Worm (Caenorhabditis elegans) whole organism, late embryonic: Measurements from ENCODE around the gene H12I13.1.

Experiments used
- C08G9.2 ChIP-seq: sonication (generic microtip); optimal IDR thresholded peaks from 2 replicates; lab custom pipeline; 2016; ENCODE audit warnings: mild to moderate bottlenecking, missing genetic modification characterization, moderate library complexity, missing compliant biosample characterization
- C38D4.7 ChIP-seq: fragments of 200-800 bp; sonication (Bioruptor generic); optimal IDR thresholded peaks from 2 replicates; lab custom pipeline; 2018; ENCODE audit warnings: mild to moderate bottlenecking, missing genetic modification characterization, moderate library complexity, missing compliant biosample characterization
- F13H6.1 ChIP-seq: sonication (generic microtip); optimal IDR thresholded peaks from 2 replicates; lab custom pipeline; 2016; ENCODE audit warnings: missing genetic modification characterization, missing compliant biosample characterization
- T23F11.4 ChIP-seq: fragments of 200-800 bp; sonication (Bioruptor generic); optimal IDR thresholded peaks from 2 replicates; lab custom pipeline; 2018; ENCODE audit warnings: mild to moderate bottlenecking, missing genetic modification characterization, missing compliant biosample characterization
- ahr-1 ChIP-seq: sonication (generic microtip); optimal IDR thresholded peaks from 2 replicates; lab custom pipeline; 2016; ENCODE audit warnings: missing genetic modification characterization, missing compliant biosample characterization
- ama-1 ChIP-seq: fragments of 150-350 bp; optimal IDR thresholded peaks from 2 replicates; lab custom pipeline; 2014
- ceh-14 ChIP-seq: sonication (generic microtip); optimal IDR thresholded peaks from 2 replicates; lab custom pipeline; 2016; ENCODE audit warnings: missing genotype, missing genetic modification characterization, missing compliant biosample characterization
- ceh-2 ChIP-seq: sonication (generic microtip); optimal IDR thresholded peaks from 2 replicates; lab custom pipeline; 2016; ENCODE audit warnings: missing genotype, missing genetic modification characterization, missing compliant biosample characterization
- ceh-22 ChIP-seq: sonication (generic microtip); optimal IDR thresholded peaks from 2 replicates; lab custom pipeline; 2017; ENCODE audit warnings: missing biosample characterization, missing genetic modification characterization
- ceh-24 ChIP-seq: sonication (generic microtip); optimal IDR thresholded peaks from 2 replicates; lab custom pipeline; 2016; ENCODE audit warnings: mild to moderate bottlenecking, missing genetic modification characterization, missing compliant biosample characterization
- ceh-30 ChIP-seq: fragments of 150-350 bp; optimal IDR thresholded peaks from 2 replicates; lab custom pipeline; 2014; ENCODE audit warnings: missing biosample characterization, missing genetic modification characterization
- ceh-31 ChIP-seq: sonication (generic microtip); optimal IDR thresholded peaks from 2 replicates; lab custom pipeline; 2016; ENCODE audit warnings: missing genetic modification characterization, missing compliant biosample characterization
- ceh-34 ChIP-seq: sonication (generic microtip); optimal IDR thresholded peaks from 2 replicates; lab custom pipeline; 2016; ENCODE audit warnings: mild to moderate bottlenecking, missing genetic modification characterization, missing compliant biosample characterization
- ceh-45 ChIP-seq: fragments of 200-800 bp; sonication (Bioruptor generic); IDR thresholded peaks from 2 replicates; pipeline ENCODE4 v1.3.6; 2022; ENCODE audit warnings: missing genetic modification reagents, missing genetic modification characterization, missing compliant biosample characterization
- ceh-6 ChIP-seq: fragments of 200-800 bp; sonication (Bioruptor generic); optimal IDR thresholded peaks from 2 replicates; lab custom pipeline; 2018; ENCODE audit warnings: mild to moderate bottlenecking, missing genetic modification characterization, missing compliant biosample characterization
- che-1 ChIP-seq: sonication (generic microtip); optimal IDR thresholded peaks from 2 replicates; lab custom pipeline; 2016; ENCODE audit warnings: mild to moderate bottlenecking, missing genetic modification characterization, missing compliant biosample characterization
- dmd-4 ChIP-seq: sonication (generic microtip); optimal IDR thresholded peaks from 2 replicates; lab custom pipeline; 2016; ENCODE audit warnings: borderline replicate concordance, missing genetic modification characterization, missing compliant biosample characterization
- dve-1 ChIP-seq: sonication (generic microtip); optimal IDR thresholded peaks from 2 replicates; lab custom pipeline; 2017; ENCODE audit warnings: antibody characterized with exemption, mild to moderate bottlenecking, missing genetic modification characterization, missing compliant biosample characterization
- elt-2 ChIP-seq: sonication (generic microtip); optimal IDR thresholded peaks from 2 replicates; lab custom pipeline; 2016; ENCODE audit warnings: missing genetic modification reagents, missing genetic modification characterization, missing compliant biosample characterization
- elt-4 ChIP-seq: sonication (generic microtip); optimal IDR thresholded peaks from 2 replicates; lab custom pipeline; 2016; ENCODE audit warnings: missing genetic modification characterization, missing compliant biosample characterization
- ets-4 ChIP-seq: sonication (generic microtip); optimal IDR thresholded peaks from 2 replicates; lab custom pipeline; 2016; ENCODE audit warnings: missing genetic modification characterization, missing compliant biosample characterization
- eyg-1 ChIP-seq: sonication (generic microtip); optimal IDR thresholded peaks from 2 replicates; lab custom pipeline; 2016; ENCODE audit warnings: missing genotype, missing genetic modification characterization, missing compliant biosample characterization
- hlh-13 ChIP-seq: fragments of 200-800 bp; sonication (Bioruptor generic); optimal IDR thresholded peaks from 2 replicates; lab custom pipeline; 2018; ENCODE audit warnings: mild to moderate bottlenecking, missing genetic modification characterization, missing compliant biosample characterization
- hlh-15 ChIP-seq: sonication (generic microtip); optimal IDR thresholded peaks from 2 replicates; lab custom pipeline; 2016; ENCODE audit warnings: missing genetic modification characterization, missing compliant biosample characterization
- hlh-30 ChIP-seq: sonication (generic microtip); optimal IDR thresholded peaks from 2 replicates; lab custom pipeline; 2017; ENCODE audit warnings: antibody characterized with exemption, missing genetic modification characterization, missing compliant biosample characterization; ENCODE audit not compliant: insufficient read depth
- hlh-6 ChIP-seq: sonication (generic microtip); optimal IDR thresholded peaks from 2 replicates; lab custom pipeline; 2016; ENCODE audit warnings: missing genotype, missing genetic modification characterization, missing compliant biosample characterization
- lim-6 ChIP-seq: sonication (generic microtip); optimal IDR thresholded peaks from 2 replicates; lab custom pipeline; 2016; ENCODE audit warnings: missing genetic modification characterization, missing compliant biosample characterization
- madf-2 ChIP-seq: sonication (generic microtip); optimal IDR thresholded peaks from 2 replicates; lab custom pipeline; 2017; ENCODE audit warnings: missing genetic modification characterization, missing compliant biosample characterization
- nfya-1 ChIP-seq: sonication (generic microtip); optimal IDR thresholded peaks from 2 replicates; lab custom pipeline; 2017; ENCODE audit warnings: missing genetic modification characterization, mild to moderate bottlenecking, missing compliant biosample characterization, antibody characterized with exemption, moderate library complexity
- npax-4 ChIP-seq: sonication (generic microtip); optimal IDR thresholded peaks from 2 replicates; lab custom pipeline; 2016; ENCODE audit warnings: missing genetic modification characterization, missing compliant biosample characterization
- odd-2 ChIP-seq: sonication (generic microtip); optimal IDR thresholded peaks from 2 replicates; lab custom pipeline; 2017; ENCODE audit warnings: antibody characterized with exemption, mild to moderate bottlenecking, missing genetic modification characterization, missing compliant biosample characterization
- pag-3 ChIP-seq: sonication (generic microtip); optimal IDR thresholded peaks from 2 replicates; lab custom pipeline; 2016; ENCODE audit warnings: missing compliant biosample characterization, missing genetic modification characterization, borderline replicate concordance
- pat-9 ChIP-seq: fragments of 200-800 bp; sonication (Bioruptor generic); optimal IDR thresholded peaks from 2 replicates; lab custom pipeline; 2018; ENCODE audit warnings: mild to moderate bottlenecking, missing genetic modification characterization, moderate library complexity, missing compliant biosample characterization
- pax-1 ChIP-seq: fragments of 150-350 bp; optimal IDR thresholded peaks from 2 replicates; lab custom pipeline; 2014; ENCODE audit warnings: missing biosample characterization, missing genetic modification characterization
- pha-2 ChIP-seq: sonication (generic microtip); optimal IDR thresholded peaks from 2 replicates; lab custom pipeline; 2017; ENCODE audit warnings: mild to moderate bottlenecking, missing genetic modification characterization, missing compliant biosample characterization
- pqm-1 ChIP-seq: sonication (generic microtip); optimal IDR thresholded peaks from 2 replicates; lab custom pipeline; 2016; ENCODE audit warnings: missing genetic modification characterization, missing compliant biosample characterization
- sdc-2 ChIP-seq: sonication (generic microtip); optimal IDR thresholded peaks from 2 replicates; lab custom pipeline; 2016; ENCODE audit warnings: missing genotype, missing genetic modification characterization, missing compliant biosample characterization
- sox-2 ChIP-seq: fragments of 200-800 bp; sonication (Bioruptor generic); IDR thresholded peaks from 2 replicates; pipeline ENCODE4 v1.3.6; 2022; ENCODE audit warnings: missing genetic modification reagents, missing genetic modification characterization, missing compliant biosample characterization
- sox-4 ChIP-seq: sonication (generic microtip); optimal IDR thresholded peaks from 2 replicates; lab custom pipeline; 2017; ENCODE audit warnings: mild to moderate bottlenecking, missing genetic modification characterization, inconsistent platforms, missing compliant biosample characterization
- syd-9 ChIP-seq: sonication (generic microtip); optimal IDR thresholded peaks from 2 replicates; lab custom pipeline; 2016; ENCODE audit warnings: mild to moderate bottlenecking, missing genetic modification characterization, moderate library complexity, missing compliant biosample characterization
- tbx-7 ChIP-seq: sonication (generic microtip); optimal IDR thresholded peaks from 2 replicates; lab custom pipeline; 2016; ENCODE audit warnings: missing genotype, missing genetic modification characterization, missing compliant biosample characterization
- ttx-3 ChIP-seq: sonication (generic microtip); optimal IDR thresholded peaks from 2 replicates; lab custom pipeline; 2016; ENCODE audit warnings: missing genetic modification reagents, missing genetic modification characterization, missing compliant biosample characterization
- unc-3 ChIP-seq, 2 experiments: fragments of 200-800 bp in 1 of 2; sonication (Bioruptor generic) in 1 of 2; sonication (generic microtip) in 1 of 2; conservative IDR thresholded peaks in 1 of 2; optimal IDR thresholded peaks in 1 of 2; 2 replicates each; pipeline versions ENCODE4 v1.3.6 to Lab custom; 2016 to 2022; ENCODE audit warnings: missing compliant biosample characterization in 2 of 2, missing genetic modification characterization in 2 of 2, missing genetic modification reagents in 1 of 2
- unc-42 ChIP-seq: sonication (generic microtip); optimal IDR thresholded peaks from 2 replicates; lab custom pipeline; 2016; ENCODE audit warnings: missing genotype, missing genetic modification characterization, missing compliant biosample characterization
- unc-55 ChIP-seq: sonication (generic microtip); optimal IDR thresholded peaks from 2 replicates; lab custom pipeline; 2017; ENCODE audit warnings: missing biosample characterization, missing genetic modification reagents, missing genetic modification characterization
- unc-86 ChIP-seq: sonication (generic microtip); optimal IDR thresholded peaks from 2 replicates; lab custom pipeline; 2016; ENCODE audit warnings: missing genetic modification characterization, missing compliant biosample characterization
- ztf-16 ChIP-seq: sonication (generic microtip); optimal IDR thresholded peaks from 2 replicates; lab custom pipeline; 2017; ENCODE audit warnings: missing genetic modification characterization, missing compliant biosample characterization

H12I13.1 gene

DNA sequence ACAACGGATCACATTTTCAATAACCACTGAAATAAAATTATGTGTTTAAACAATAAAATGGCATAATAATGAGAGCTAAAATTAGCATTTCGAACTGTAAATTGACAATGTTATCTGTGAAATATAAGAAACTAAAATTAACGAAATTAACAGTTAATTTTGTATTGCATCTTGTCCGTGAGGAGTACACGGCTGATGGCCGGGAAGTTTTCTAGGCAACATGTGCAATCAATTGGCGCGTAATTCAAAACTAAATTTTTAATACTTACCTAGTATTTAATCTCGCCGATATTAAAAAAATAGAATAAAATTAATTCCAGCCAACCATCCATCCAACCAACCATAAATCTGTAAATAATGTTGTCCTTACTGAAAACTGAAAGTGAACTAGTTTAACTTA lies 5.5 kb downstream of the H12I13.1 start (continued):
- TF ChIP-seq nfya-1 (tag; lab: Kevin White, UChicago): no peak
- peak; percentile 92 for TF ChIP-seq ceh-31 (tag; lab: Kevin White, UChicago)
- TF ChIP-seq ets-4: peak; percentile 95
- TF ChIP-seq che-1 (tag; lab: Kevin White, UChicago): no peak
- no peak for TF ChIP-seq pha-2 (tag; lab: Kevin White, UChicago)
- TF ChIP-seq F13H6.1 (tag; lab: Kevin White, UChicago): peak; percentile 24
- TF ChIP-seq ceh-24 (tag; lab: Kevin White, UChicago): no peak
- TF ChIP-seq dmd-4: no peak
- TF ChIP-seq pqm-1 (tag; lab: Kevin White, UChicago): peak; percentile 32
- no peak for TF ChIP-seq ceh-45 (GFP tag; lab: Robert Waterston, UW)
- TF ChIP-seq hlh-13 (GFP tag; lab: Kevin White, UChicago): no peak
- peak; percentile 38 for TF ChIP-seq lim-6 (tag; lab: Kevin White, UChicago)
- TF ChIP-seq elt-4 (tag; lab: Kevin White, UChicago): no peak
- no peak for TF ChIP-seq hlh-15
- no peak for TF ChIP-seq pat-9
- no peak for TF ChIP-seq pag-3 (tag; lab: Kevin White, UChicago)
- TF ChIP-seq ttx-3: no peak
- no peak for TF ChIP-seq T23F11.4 (GFP tag; lab: Kevin White, UChicago)
- TF ChIP-seq sdc-2 (tag; lab: Kevin White, UChicago): peak; percentile 23
- no peak for TF ChIP-seq odd-2
- TF ChIP-seq hlh-6 (tag; lab: Kevin White, UChicago): no peak
- no peak for TF ChIP-seq madf-2 (tag; lab: Kevin White, UChicago)
- no peak for TF ChIP-seq unc-55
- no peak for TF ChIP-seq sox-2 (GFP tag; lab: Robert Waterston, UW)
- no peak for TF ChIP-seq ztf-16 (tag; lab: Kevin White, UChicago)
- no peak for TF ChIP-seq dve-1 (tag; lab: Kevin White, UChicago)
- peak; percentile 52 for TF ChIP-seq elt-2 (tag; lab: Kevin White, UChicago)
- no peak for TF ChIP-seq pax-1 (tag; lab: Kevin White, UChicago)
- TF ChIP-seq sox-4: no peak
- TF ChIP-seq ama-1 (lab: Kevin White, UChicago): no peak
- TF ChIP-seq unc-86: no peak
- TF ChIP-seq hlh-30 (tag; lab: Kevin White, UChicago): no peak
- no peak for TF ChIP-seq ceh-22 (tag; lab: Kevin White, UChicago)
- peak; percentile 95 for TF ChIP-seq tbx-7 (tag; lab: Kevin White, UChicago)
- no peak for TF ChIP-seq C38D4.7 (GFP tag; lab: Kevin White, UChicago)
- no peak for TF ChIP-seq npax-4
- peak; percentile 30 for TF ChIP-seq ahr-1
- peak; percentile 94 for TF ChIP-seq C08G9.2
- TF ChIP-seq ceh-34: peak; percentile 43
- TF ChIP-seq ceh-6 (GFP tag; lab: Kevin White, UChicago): no peak
- TF ChIP-seq eyg-1 (tag; lab: Kevin White, UChicago): peak; percentile 6
- no peak for TF ChIP-seq unc-3 (GFP tag; conservative IDR thresholded peaks at IDR 0.05; lab: Robert Waterston, UW)
- no peak for TF ChIP-seq unc-3 (tag; optimal IDR thresholded peaks at IDR 0.05; lab: Kevin White, UChicago)
- no peak for TF ChIP-seq syd-9 (tag; lab: Kevin White, UChicago)
- peak; percentile 60 for TF ChIP-seq ceh-14 (tag; lab: Kevin White, UChicago)
- TF ChIP-seq ceh-2: peak; percentile 90
- TF ChIP-seq ceh-30: no peak
- peak; percentile 70 for TF ChIP-seq unc-42 (tag; lab: Kevin White, UChicago)
